Worm (Caenorhabditis elegans): ENCODE data around the gene irld-36.

The irld-36 gene

ce11 chrII:1688813-1689212, 9.6 kb downstream of the irld-36 start, which contains the start of the genes fbxb-18 and fbxb-19:
Gene fbxb-18, minus strand, starts transcription at chrII:1688913.
Gene fbxb-19, minus strand, starts transcription at chrII:1689181.
- no peak for TF ChIP-seq flt-1 (GFP tag; IDR thresholded peaks at IDR 0.05)
- TF ChIP-seq hmbx-1 (tag; optimal IDR thresholded peaks at IDR 0.05) = no peak
- no peak for TF ChIP-seq ets-7 (tag; optimal IDR thresholded peaks at IDR 0.05)
- no peak for TF ChIP-seq ceh-36 (tag; optimal IDR thresholded peaks at IDR 0.05)
- no peak for TF ChIP-seq tbx-37 (GFP tag; conservative IDR thresholded peaks at IDR 0.05)

- TF ChIP-seq B0310.2 (tag; optimal IDR thresholded peaks at IDR 0.05) = no peak
- TF ChIP-seq hmg-4 (GFP tag; optimal IDR thresholded peaks at IDR 0.05) = no peak
Measured at ce11 chrII:1691011-1691410, 11.8 kb downstream of the irld-36 start, which contains the start of gene fbxc-22. Gene fbxc-22, minus strand, starts transcription at chrII:1691111.

ce11 chrII:1692827-1693226, 13.6 kb downstream of the irld-36 start, which contains the start of gene fbxc-21:
Gene fbxc-21, minus strand, starts transcription at chrII:1692927.
- TF ChIP-seq tra-4 (tag; optimal IDR thresholded peaks at IDR 0.05) (no peak), hmbx-1 (tag; optimal IDR thresholded peaks at IDR 0.05) (no peak), ceh-36 (tag; optimal IDR thresholded peaks at IDR 0.05) (no peak), aly-1 (tag; optimal IDR thresholded peaks at IDR 0.05) (no peak), ets-7 (tag; optimal IDR thresholded peaks at IDR 0.05) (no peak), ama-1 (optimal IDR thresholded peaks at IDR 0.05) (no peak), hnd-1 (tag; optimal IDR thresholded peaks at IDR 0.05) (no peak), sea-1 (GFP tag; conservative IDR thresholded peaks at IDR 0.05) (no peak), hmg-4 (GFP tag; optimal IDR thresholded peaks at IDR 0.05) (no peak), ceh-13 (GFP tag; optimal IDR thresholded peaks at IDR 0.05) (no peak), tbx-37 (GFP tag; conservative IDR thresholded peaks at IDR 0.05) (no peak), B0310.2 (tag; optimal IDR thresholded peaks at IDR 0.05) (no peak), flt-1 (GFP tag; IDR thresholded peaks at IDR 0.05) (no peak), F13C5.2 (tag; optimal IDR thresholded peaks at IDR 0.05) (no peak), tbx-11 (GFP tag; IDR thresholded peaks at IDR 0.05) (no peak), pes-1 (GFP tag; IDR thresholded peaks at IDR 0.05) (no peak)

ce11 chrII:1694530-1694929, 15.3 kb downstream of the irld-36 start, which contains the start of gene fbxc-26:
Gene fbxc-26, minus strand, starts transcription at chrII:1694630.
- no peak for TF ChIP-seq tbx-37 (GFP tag; conservative IDR thresholded peaks at IDR 0.05)
- TF ChIP-seq sea-1 (GFP tag; conservative IDR thresholded peaks at IDR 0.05) = no peak
- no peak for TF ChIP-seq ceh-36 (tag; optimal IDR thresholded peaks at IDR 0.05)
- no peak for TF ChIP-seq ceh-13 (GFP tag; optimal IDR thresholded peaks at IDR 0.05)
- TF ChIP-seq tbx-11 (GFP tag; IDR thresholded peaks at IDR 0.05) = no peak
- TF ChIP-seq ets-7 (tag; optimal IDR thresholded peaks at IDR 0.05) = no peak
- no peak for TF ChIP-seq hmg-4 (GFP tag; optimal IDR thresholded peaks at IDR 0.05)
- no peak for TF ChIP-seq scrt-1 (GFP tag; IDR thresholded peaks at IDR 0.05)
- no peak for TF ChIP-seq flt-1 (GFP tag; IDR thresholded peaks at IDR 0.05)
- TF ChIP-seq ama-1 (optimal IDR thresholded peaks at IDR 0.05) = no peak
- no peak for TF ChIP-seq hmbx-1 (tag; optimal IDR thresholded peaks at IDR 0.05)

ce11 chrII:1695861-1696260, 16.7 kb downstream of the irld-36 start, which contains the start of gene F58E1.13:
Gene F58E1.13, minus strand, starts transcription at chrII:1695872.
- no peak for TF ChIP-seq pes-1 (GFP tag; IDR thresholded peaks at IDR 0.05)
- TF ChIP-seq hmg-4 (GFP tag; optimal IDR thresholded peaks at IDR 0.05) = no peak
- TF ChIP-seq flt-1 (GFP tag; IDR thresholded peaks at IDR 0.05) = no peak
- no peak for TF ChIP-seq ceh-36 (tag; optimal IDR thresholded peaks at IDR 0.05)
- no peak for TF ChIP-seq hmbx-1 (tag; optimal IDR thresholded peaks at IDR 0.05)
- TF ChIP-seq hnd-1 (tag; optimal IDR thresholded peaks at IDR 0.05) = no peak
- no peak for TF ChIP-seq tra-4 (tag; optimal IDR thresholded peaks at IDR 0.05)
- TF ChIP-seq F13C5.2 (tag; optimal IDR thresholded peaks at IDR 0.05) = no peak
- no peak for TF ChIP-seq sea-1 (GFP tag; conservative IDR thresholded peaks at IDR 0.05)

- TF ChIP-seq ceh-36 (tag; optimal IDR thresholded peaks at IDR 0.05) (no peak), hnd-1 (tag; optimal IDR thresholded peaks at IDR 0.05) (no peak), hmbx-1 (tag; optimal IDR thresholded peaks at IDR 0.05) (no peak), aly-1 (tag; optimal IDR thresholded peaks at IDR 0.05) (no peak), flt-1 (GFP tag; IDR thresholded peaks at IDR 0.05) (no peak), hmg-4 (GFP tag; optimal IDR thresholded peaks at IDR 0.05) (no peak), pes-1 (GFP tag; IDR thresholded peaks at IDR 0.05) (no peak), scrt-1 (GFP tag; IDR thresholded peaks at IDR 0.05) (no peak), ceh-13 (GFP tag; optimal IDR thresholded peaks at IDR 0.05) (no peak), F13C5.2 (tag; optimal IDR thresholded peaks at IDR 0.05) (no peak), ets-7 (tag; optimal IDR thresholded peaks at IDR 0.05) (no peak), sea-1 (GFP tag; conservative IDR thresholded peaks at IDR 0.05) (no peak), tra-4 (tag; optimal IDR thresholded peaks at IDR 0.05) (no peak), B0310.2 (tag; optimal IDR thresholded peaks at IDR 0.05) (no peak), ama-1 (optimal IDR thresholded peaks at IDR 0.05) (no peak), tbx-37 (GFP tag; conservative IDR thresholded peaks at IDR 0.05) (no peak)
Measured at ce11 chrII:1703363-1703762, 24.2 kb downstream of the irld-36 start, which contains the start of gene fbxb-47. Gene fbxb-47, minus strand, starts transcription at chrII:1703463.

- TF ChIP-seq scrt-1 (GFP tag; IDR thresholded peaks at IDR 0.05) (no peak), F13C5.2 (tag; optimal IDR thresholded peaks at IDR 0.05) (no peak), tbx-11 (GFP tag; IDR thresholded peaks at IDR 0.05) (no peak)
Measured at ce11 chrII:1706385-1706784, 27.2 kb downstream of the irld-36 start, which contains the start of gene sdz-18. Gene sdz-18, minus strand, starts transcription at chrII:1706485.

- TF ChIP-seq tra-4 (tag; optimal IDR thresholded peaks at IDR 0.05) = no peak
- TF ChIP-seq tbx-11 (GFP tag; IDR thresholded peaks at IDR 0.05) = no peak
- TF ChIP-seq ets-7 (tag; optimal IDR thresholded peaks at IDR 0.05) = no peak
- no peak for TF ChIP-seq sea-1 (GFP tag; conservative IDR thresholded peaks at IDR 0.05)
- no peak for TF ChIP-seq aly-1 (tag; optimal IDR thresholded peaks at IDR 0.05)
- no peak for TF ChIP-seq ama-1 (optimal IDR thresholded peaks at IDR 0.05)
- no peak for TF ChIP-seq F13C5.2 (tag; optimal IDR thresholded peaks at IDR 0.05)
- TF ChIP-seq ceh-36 (tag; optimal IDR thresholded peaks at IDR 0.05) = no peak
- TF ChIP-seq hmg-4 (GFP tag; optimal IDR thresholded peaks at IDR 0.05) = no peak
- no peak for TF ChIP-seq scrt-1 (GFP tag; IDR thresholded peaks at IDR 0.05)
- no peak for TF ChIP-seq ceh-13 (GFP tag; optimal IDR thresholded peaks at IDR 0.05)
- TF ChIP-seq B0310.2 (tag; optimal IDR thresholded peaks at IDR 0.05) = no peak
- TF ChIP-seq flt-1 (GFP tag; IDR thresholded peaks at IDR 0.05) = no peak
- TF ChIP-seq hnd-1 (tag; optimal IDR thresholded peaks at IDR 0.05) = no peak
- TF ChIP-seq pes-1 (GFP tag; IDR thresholded peaks at IDR 0.05) = no peak
- no peak for TF ChIP-seq tbx-37 (GFP tag; conservative IDR thresholded peaks at IDR 0.05)
- TF ChIP-seq hmbx-1 (tag; optimal IDR thresholded peaks at IDR 0.05) = no peak
Measured at ce11 chrII:1709959-1710358, 30.8 kb downstream of the irld-36 start, which contains the start of gene fbxa-184. Gene fbxa-184, plus strand, starts transcription at chrII:1710259.

All from whole organism, early embryonic.